Worm (Caenorhabditis elegans): ENCODE results near the gene M02D8.2.

ce11 chrX:8750660-8751059, 11.2 kb downstream of the M02D8.2 start, which contains the start of gene asns-2:
- TF ChIP-seq T20F7.1 (GFP tag; optimal IDR thresholded peaks at IDR 0.05) (no peak), zfp-2 (tag; optimal IDR thresholded peaks at IDR 0.05) (no peak), nhr-237 (tag; optimal IDR thresholded peaks at IDR 0.05) (no peak), F37D6.2 (tag; optimal IDR thresholded peaks at IDR 0.05) (no peak), lin-13 (GFP tag; optimal IDR thresholded peaks at IDR 0.05) (no peak), lir-3 (tag; optimal IDR thresholded peaks at IDR 0.05) (no peak)
